Worm (Caenorhabditis elegans): ENCODE measurements around the gene ZK643.6.
A peak's percentile ranks its signal among the peaks of the same experiment; 100 is the strongest.

- TF ChIP-seq lsy-12 (tag; optimal IDR thresholded peaks at IDR 0.05) (no peak), pha-4 (tag; optimal IDR thresholded peaks at IDR 0.05) (no peak), fos-1 (tag; optimal IDR thresholded peaks at IDR 0.05) (no peak), nfya-1 (tag; optimal IDR thresholded peaks at IDR 0.05; ENCODE audit: insufficient read depth) (peak; percentile 5), ceh-9 (tag; optimal IDR thresholded peaks at IDR 0.05) (no peak), lin-15B (tag; optimal IDR thresholded peaks at IDR 0.05) (no peak), zag-1 (tag; optimal IDR thresholded peaks at IDR 0.05) (no peak), elt-3 (tag; optimal IDR thresholded peaks at IDR 0.05) (no peak), eor-1 (tag; optimal IDR thresholded peaks at IDR 0.05) (no peak), jun-1 (tag; optimal IDR thresholded peaks at IDR 0.05) (no peak), ama-1 (optimal IDR thresholded peaks at IDR 0.05) (no peak)
Observed at ce11 chrIII:8933696-8934095, 26.9 kb downstream of the ZK643.6 start.
